Worm (Caenorhabditis elegans) whole organism, dauer: ENCODE results near the gene vamp-7.

Experiments used
- unc-62 ChIP-seq: sonication (generic microtip); optimal IDR thresholded peaks from 2 replicates; lab custom pipeline; 2017; ENCODE audit warnings: missing biosample characterization, missing genetic modification reagents, missing genetic modification characterization

The vamp-7 gene

ce11 chrIV:2607513-2608101 is at the start of gene vamp-7:
TSS of gene vamp-7 (plus strand) at chrIV:2608051.
- no peak for TF ChIP-seq unc-62 (GFP tag; lab: Kevin White, UChicago)

DNA sequence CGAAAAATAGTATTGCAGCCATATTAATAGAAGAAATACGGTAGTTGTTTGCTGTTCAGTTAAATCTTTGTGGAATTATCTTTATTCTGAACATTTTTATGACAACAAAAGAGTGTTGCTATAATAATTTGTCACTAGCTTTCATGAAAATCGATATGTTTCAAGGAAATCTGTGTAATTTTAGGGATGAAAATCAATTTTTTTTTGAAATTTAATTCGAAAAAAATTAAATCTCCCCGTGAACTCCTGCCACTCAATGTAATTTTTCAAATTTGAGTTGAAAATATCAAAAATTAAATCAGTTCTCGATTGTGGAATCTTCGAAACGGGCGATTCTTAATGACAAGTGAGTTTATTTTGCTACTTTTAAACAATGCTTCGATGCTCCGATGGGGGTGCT is 46.5 kb upstream of the vamp-7 start, which contains the start of gene Y69A2AR.46:
Y69A2AR.46 (plus strand) TSS at position 301 of the 400 bp plus-strand sequence.
- no peak for TF ChIP-seq unc-62 (GFP tag; lab: Kevin White, UChicago)

DNA sequence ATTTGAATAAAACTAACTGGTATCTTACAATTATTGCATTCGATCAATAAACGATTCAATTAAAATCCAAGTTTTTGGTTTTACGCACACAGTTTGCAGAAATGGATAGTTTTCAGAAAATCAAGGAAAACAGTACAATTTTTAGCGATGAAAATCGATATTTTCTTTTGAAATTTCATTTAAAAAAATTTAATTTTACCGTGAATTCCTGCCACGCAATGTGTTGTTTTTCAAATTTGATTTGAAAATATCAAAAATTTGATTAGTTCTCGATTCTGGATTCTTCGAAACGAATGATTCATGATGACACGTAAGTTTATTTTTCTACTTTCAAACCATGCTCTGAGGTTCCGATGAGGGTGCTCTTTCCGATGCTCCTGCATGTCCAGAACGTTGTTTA is 45.8 kb upstream of the vamp-7 start, which contains the start of gene Y69A2AR.50:
Y69A2AR.50 (plus strand) TSS at position 301 of the 400 bp plus-strand sequence.
- TF ChIP-seq unc-62 (GFP tag; lab: Kevin White, UChicago) = no peak

- no peak for TF ChIP-seq unc-62 (GFP tag; lab: Kevin White, UChicago)
Measured at ce11 chrIV:2563969-2564368, 43.9 kb upstream of the vamp-7 start, which contains the start of gene Y69A2AR.24. TSS of gene Y69A2AR.24 (minus strand) at chrIV:2564069.

ce11 chrIV:2568267-2568666 is 39.6 kb upstream of the vamp-7 start, which contains the start of the genes Y69A2AR.25 and Y69A2AR.12:
TSS of gene Y69A2AR.25 (minus strand) at chrIV:2568367.
TSS of gene Y69A2AR.12 (plus strand) at chrIV:2568614.
- TF ChIP-seq unc-62 (GFP tag; lab: Kevin White, UChicago) = no peak

ce11 chrIV:2572107-2572506 is 35.7 kb upstream of the vamp-7 start, which contains the start of gene Y69A2AR.51:
TSS of gene Y69A2AR.51 (plus strand) at chrIV:2572407.
- no peak for TF ChIP-seq unc-62 (GFP tag; lab: Kevin White, UChicago)

ce11 chrIV:2573122-2573521 is 34.7 kb upstream of the vamp-7 start:
- TF ChIP-seq unc-62 (GFP tag; lab: Kevin White, UChicago) = no peak

DNA sequence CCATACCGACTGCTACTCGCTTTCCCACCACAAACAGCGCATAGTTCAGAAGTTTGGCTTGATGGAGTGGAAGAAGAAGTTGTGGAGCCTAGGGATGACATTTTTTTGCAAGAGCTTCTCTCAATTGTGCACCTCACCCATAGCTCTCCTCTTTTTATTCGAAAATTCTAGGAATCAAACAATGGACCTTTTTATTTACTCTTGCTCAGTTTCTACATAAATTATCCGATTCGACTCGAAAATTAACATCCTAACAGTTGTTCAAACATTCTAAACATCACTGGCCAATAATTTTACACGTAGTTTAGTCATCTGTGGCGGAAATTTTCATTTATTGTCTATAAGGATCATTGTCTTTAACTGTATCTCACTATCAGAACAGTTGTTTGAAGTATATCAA is 26.4 kb upstream of the vamp-7 start, which contains the start of gene nhr-242:
nhr-242 (minus strand) TSS at position 101 of the 400 bp plus-strand sequence.
- TF ChIP-seq unc-62 (GFP tag; lab: Kevin White, UChicago) = no peak

DNA sequence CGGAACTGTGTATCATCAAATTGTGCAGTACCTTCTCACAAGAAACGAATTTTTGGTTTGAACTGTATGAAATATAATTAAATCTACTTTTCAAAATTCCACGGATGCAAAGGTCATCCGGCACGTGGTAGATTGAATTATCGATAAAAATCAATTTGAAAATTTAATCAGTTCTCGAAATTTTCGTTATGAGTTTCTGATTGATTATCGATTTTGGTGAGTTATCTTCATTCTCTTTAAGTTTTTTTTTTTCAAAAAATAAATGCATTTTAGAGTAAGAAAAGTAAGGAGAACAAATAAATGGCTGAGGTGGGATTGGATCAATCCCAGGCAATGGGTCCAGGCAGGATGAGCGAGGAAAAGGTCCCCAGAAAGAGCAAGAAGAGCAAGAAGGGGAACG is 10.4 kb upstream of the vamp-7 start, which contains the start of gene Y69A2AR.47:
Y69A2AR.47 (plus strand) TSS at position 301 of the 400 bp plus-strand sequence.
- TF ChIP-seq unc-62 (GFP tag; lab: Kevin White, UChicago) = no peak

DNA sequence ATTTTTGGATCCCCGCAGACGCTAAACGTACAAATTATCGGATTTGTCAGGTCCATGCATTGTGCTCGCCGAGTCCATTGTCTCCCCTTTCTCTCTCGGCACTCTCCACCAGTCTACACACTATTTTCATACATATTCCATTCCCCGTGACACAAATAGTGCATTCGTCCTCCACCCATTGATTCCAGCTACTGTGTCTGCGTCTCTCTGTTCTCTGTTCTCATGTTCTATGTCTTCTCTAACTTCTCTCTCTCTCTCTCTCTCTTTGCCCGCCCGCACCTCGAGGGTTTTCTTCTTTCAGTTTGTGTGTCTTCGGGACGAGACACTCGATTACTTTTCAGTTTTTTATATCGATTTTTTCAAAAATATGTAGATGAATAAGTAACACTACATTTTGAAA is 8.2 kb upstream of the vamp-7 start:
- TF ChIP-seq unc-62 (GFP tag; lab: Kevin White, UChicago) = no peak

DNA sequence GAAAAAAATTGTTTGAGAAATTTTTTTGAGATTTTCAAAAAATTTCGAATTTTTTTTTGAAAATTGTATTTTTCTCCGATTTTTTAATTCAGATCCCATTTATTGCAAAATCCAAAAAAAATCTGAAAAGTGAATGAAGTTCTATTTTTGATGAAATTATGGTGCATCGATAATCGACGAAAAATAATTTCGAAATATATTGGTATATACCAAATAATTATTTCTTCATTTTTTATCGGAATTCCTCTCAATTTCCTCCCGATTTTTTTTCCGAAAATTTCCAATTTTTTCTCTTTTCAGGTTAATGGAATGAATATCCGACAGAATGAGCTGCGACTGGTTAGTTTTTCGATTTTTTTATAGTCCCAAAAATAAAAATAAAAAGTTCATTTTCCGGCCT is 7.0 kb upstream of the vamp-7 start, which contains the start of gene epg-9:
epg-9 (plus strand) TSS at position 301 of the 400 bp plus-strand sequence.
- no peak for TF ChIP-seq unc-62 (GFP tag; lab: Kevin White, UChicago)

- no peak for TF ChIP-seq unc-62 (GFP tag; lab: Kevin White, UChicago)
Measured at ce11 chrIV:2601988-2602861, 5.6 kb upstream of the vamp-7 start.

DNA sequence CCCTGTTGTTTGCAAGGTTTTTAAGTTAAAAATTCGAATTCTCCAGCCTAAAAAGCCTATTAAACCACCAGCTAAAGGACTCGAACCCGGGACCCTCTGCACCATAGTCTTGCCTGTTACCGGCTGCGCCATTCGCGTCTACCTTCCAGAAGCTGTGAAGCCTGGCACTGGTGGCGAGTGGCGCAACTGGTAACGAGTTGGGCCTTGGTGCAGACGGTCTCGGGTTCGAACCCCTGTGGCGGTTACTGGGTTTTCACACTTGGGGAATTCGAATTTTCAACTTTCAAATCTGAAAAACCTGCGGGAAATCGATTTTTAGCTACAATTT is 5.0 kb upstream of the vamp-7 start:
- no peak for TF ChIP-seq unc-62 (GFP tag; lab: Kevin White, UChicago)

DNA sequence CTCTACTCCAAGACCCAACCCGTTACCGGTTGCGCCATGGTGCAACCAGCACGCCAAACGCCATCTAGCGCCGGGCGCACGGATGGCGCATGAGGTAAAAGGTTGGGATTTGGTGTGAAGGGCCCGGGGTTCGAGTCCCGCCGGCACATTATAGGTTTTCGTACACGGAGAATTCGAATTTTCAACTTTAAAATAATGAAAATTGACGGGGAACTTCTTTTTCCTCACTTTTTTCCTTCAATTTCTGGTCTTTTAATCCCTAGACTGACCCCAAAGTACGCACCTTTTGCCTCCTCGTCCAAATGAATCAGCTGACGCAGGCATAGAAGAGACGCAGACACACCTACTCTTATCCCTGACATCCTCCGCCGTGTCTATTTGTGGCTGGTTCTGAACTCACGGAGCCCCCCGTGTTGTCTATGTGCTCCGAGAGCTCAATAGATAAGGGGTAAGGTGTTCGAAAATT is 4.3 kb upstream of the vamp-7 start:
- TF ChIP-seq unc-62 (GFP tag; lab: Kevin White, UChicago) = no peak

DNA sequence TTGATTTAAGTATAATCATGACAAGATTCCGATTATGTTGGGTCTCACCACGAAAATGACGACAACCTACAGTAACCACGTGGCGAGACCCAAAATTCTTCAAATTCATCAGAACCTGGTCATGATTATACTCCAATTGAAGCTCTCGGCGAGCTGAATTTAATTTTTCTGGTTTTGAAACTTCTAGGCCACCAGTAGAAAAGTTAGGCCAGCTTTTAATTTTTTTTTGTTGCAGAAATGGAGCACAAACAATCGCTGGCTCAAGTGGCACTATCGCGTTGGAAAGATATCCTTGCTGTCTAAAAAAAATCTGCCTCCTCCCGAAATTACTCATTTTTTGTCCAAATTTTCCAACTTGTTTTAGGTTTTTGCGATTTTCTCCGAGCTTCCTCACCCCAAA is 1.3 kb upstream of the vamp-7 start:
- TF ChIP-seq unc-62 (GFP tag; lab: Kevin White, UChicago) = no peak

- TF ChIP-seq unc-62 (GFP tag; lab: Kevin White, UChicago) = no peak
Measured at ce11 chrIV:2610409-2610808, 2.6 kb downstream of the vamp-7 start, which contains the start of gene Y69A2AR.32. TSS of gene Y69A2AR.32 (plus strand) at chrIV:2610436.
